Fruit fly (Drosophila melanogaster) whole organism: ENCODE data around the gene CG17134.

Source experiments
- CG8478 ChIP-seq: fragments of >200 bp; optimal IDR thresholded peaks from 2 replicates; lab custom pipeline; 2018; ENCODE audit warnings: inconsistent platforms
- psq ChIP-seq: fragments of >200 bp; optimal IDR thresholded peaks from 2 replicates; lab custom pipeline; 2017

- TF ChIP-seq CG8478 (lab: Kevin White, UChicago) = no peak
- no peak for TF ChIP-seq psq (lab: Kevin White, UChicago)
Measured at dm6 chr2L:10801951-10802780, 18.3 kb upstream of the CG17134 start.
